Fruit fly (Drosophila melanogaster) whole organism, embryonic: Measurements from ENCODE around the gene Dhc93AB.
A peak's percentile ranks its signal among the peaks of the same experiment; 100 is the strongest.

Source experiments
- B-H1 ChIP-seq: fragments of 200-800 bp; sonication (Bioruptor generic); IDR thresholded peaks from 3 replicates; pipeline ENCODE4 v1.3.6; 2022; ENCODE audit warnings: missing biosample characterization, missing genetic modification characterization
- CG10147 ChIP-seq: fragments of 200-800 bp; sonication (Bioruptor generic); optimal IDR thresholded peaks from 2 replicates; lab custom pipeline; 2019; ENCODE audit warnings: missing biosample characterization, mild to moderate bottlenecking, missing genetic modification characterization, moderate library complexity
- CG11093 ChIP-seq: fragments of 200-800 bp; sonication (Bioruptor generic); IDR thresholded peaks from 3 replicates; pipeline ENCODE4 v1.3.6; 2022; ENCODE audit warnings: missing biosample characterization, missing genetic modification characterization
- CG11723 ChIP-seq: fragments of 200-800 bp; sonication (Bioruptor generic); optimal IDR thresholded peaks from 2 replicates; lab custom pipeline; 2017; ENCODE audit warnings: missing biosample characterization, mild to moderate bottlenecking, missing genetic modification characterization
- CG12219 ChIP-seq: fragments of 200-800 bp; sonication (Bioruptor generic); optimal IDR thresholded peaks from 3 replicates; lab custom pipeline; 2018; ENCODE audit warnings: missing biosample characterization, mild to moderate bottlenecking, missing genetic modification characterization
- CG12299 ChIP-seq: fragments of 200-800 bp; sonication (Bioruptor generic); optimal IDR thresholded peaks from 2 replicates; lab custom pipeline; 2018; ENCODE audit warnings: missing biosample characterization, mild to moderate bottlenecking, missing genetic modification characterization
- CG14014 ChIP-seq: fragments of 200-800 bp; sonication (Bioruptor generic); IDR thresholded peaks from 2 replicates; pipeline ENCODE4 v1.3.6; 2022; ENCODE audit warnings: missing biosample characterization, missing genetic modification characterization
- CG14710 ChIP-seq: fragments of 200-800 bp; sonication (Bioruptor generic); optimal IDR thresholded peaks from 3 replicates; lab custom pipeline; 2019; ENCODE audit warnings: missing biosample characterization, mild to moderate bottlenecking, missing genetic modification characterization, moderate library complexity
- CG15479 ChIP-seq: fragments of 200-800 bp; sonication (Bioruptor generic); optimal IDR thresholded peaks from 3 replicates; lab custom pipeline; 2019; ENCODE audit warnings: missing biosample characterization, mild to moderate bottlenecking, missing genetic modification characterization, moderate library complexity
- CG15601 ChIP-seq: fragments of 200-800 bp; sonication (Bioruptor generic); optimal IDR thresholded peaks from 3 replicates; lab custom pipeline; 2019; ENCODE audit warnings: missing biosample characterization, mild to moderate bottlenecking, missing genetic modification characterization, moderate library complexity
- CG17612 ChIP-seq: fragments of 200-800 bp; sonication (Bioruptor generic); IDR thresholded peaks from 2 replicates; pipeline ENCODE4 v1.3.6; 2022; ENCODE audit warnings: missing biosample characterization, missing genetic modification characterization
- CG17829 ChIP-seq: fragments of 200-800 bp; optimal IDR thresholded peaks from 2 replicates; lab custom pipeline; 2019; ENCODE audit warnings: missing biosample characterization, mild to moderate bottlenecking, missing genetic modification characterization, moderate library complexity
- CG17912 ChIP-seq: fragments of 200-800 bp; sonication (Bioruptor generic); optimal IDR thresholded peaks from 2 replicates; lab custom pipeline; 2018; ENCODE audit warnings: missing biosample characterization, mild to moderate bottlenecking, missing genetic modification characterization
- CG18476 ChIP-seq: fragments of 200-800 bp; sonication (Bioruptor generic); optimal IDR thresholded peaks from 2 replicates; lab custom pipeline; 2016; ENCODE audit warnings: missing biosample characterization, mild to moderate bottlenecking, missing genetic modification characterization
- CG18619 ChIP-seq: fragments of 200-800 bp; sonication (Bioruptor generic); optimal IDR thresholded peaks from 3 replicates; lab custom pipeline; 2017; ENCODE audit warnings: missing biosample characterization, mild to moderate bottlenecking, missing genetic modification characterization
- CG34224 ChIP-seq: fragments of 200-800 bp; sonication (Bioruptor generic); IDR thresholded peaks from 3 replicates; pipeline ENCODE4 v1.3.6; 2022; ENCODE audit warnings: missing biosample characterization, missing genetic modification characterization; ENCODE audit not compliant: partially characterized antibody
- CG4404 ChIP-seq: fragments of 200-800 bp; sonication (Bioruptor generic); IDR thresholded peaks from 2 replicates; pipeline ENCODE4 v1.3.6; 2022; ENCODE audit warnings: missing biosample characterization, missing genetic modification characterization
- CG6813 ChIP-seq: fragments of 200-800 bp; sonication (Bioruptor generic); optimal IDR thresholded peaks from 2 replicates; lab custom pipeline; 2017; ENCODE audit warnings: missing biosample characterization, missing genetic modification characterization, mild to moderate bottlenecking, moderate library complexity, missing genetic modification reagents
- CG7745 ChIP-seq: fragments of 200-800 bp; sonication (Bioruptor generic); optimal IDR thresholded peaks from 2 replicates; lab custom pipeline; 2018; ENCODE audit warnings: missing biosample characterization, mild to moderate bottlenecking, missing genetic modification characterization, moderate library complexity
- CG8478 ChIP-seq: fragments of >200 bp; optimal IDR thresholded peaks from 2 replicates; lab custom pipeline; 2018
- Dp ChIP-seq: fragments of 200-800 bp; sonication (Bioruptor generic); optimal IDR thresholded peaks from 2 replicates; lab custom pipeline; 2018; ENCODE audit warnings: missing biosample characterization, mild to moderate bottlenecking, missing genetic modification characterization, moderate library complexity
- E2f2 ChIP-seq: fragments of 200-800 bp; sonication (Bioruptor generic); IDR thresholded peaks from 2 replicates; pipeline ENCODE4 v1.3.6; 2022; ENCODE audit warnings: missing biosample characterization, missing genetic modification characterization
- Elba2 ChIP-seq: fragments of 200-800 bp; sonication (Bioruptor generic); optimal IDR thresholded peaks from 3 replicates; lab custom pipeline; 2016; ENCODE audit warnings: missing biosample characterization, missing genetic modification characterization
- Kr ChIP-seq: fragments of 200-800 bp; sonication (Bioruptor generic); optimal IDR thresholded peaks from 2 replicates; lab custom pipeline; 2017; ENCODE audit warnings: missing biosample characterization, mild to moderate bottlenecking, missing genetic modification characterization
- MBD-R2 ChIP-seq: fragments of 200-800 bp; sonication (Bioruptor generic); IDR thresholded peaks from 2 replicates; pipeline ENCODE4 v1.3.6; 2022; ENCODE audit warnings: missing biosample characterization, missing genetic modification characterization
- MESR4 ChIP-seq: fragments of 200-800 bp; sonication (Bioruptor generic); optimal IDR thresholded peaks from 2 replicates; lab custom pipeline; 2018; ENCODE audit warnings: missing biosample characterization, mild to moderate bottlenecking, missing genetic modification characterization, moderate library complexity
- NFAT ChIP-seq: fragments of 200-800 bp; sonication (Bioruptor generic); IDR thresholded peaks from 2 replicates; pipeline ENCODE4 v1.3.6; 2022; ENCODE audit warnings: missing biosample characterization, missing genetic modification characterization
- Ptx1 ChIP-seq: fragments of 200-800 bp; sonication (Bioruptor generic); IDR thresholded peaks from 2 replicates; pipeline ENCODE4 v1.3.6; 2022; ENCODE audit warnings: missing biosample characterization, missing genetic modification characterization
- TFAM ChIP-seq: fragments of 200-800 bp; sonication (Bioruptor generic); optimal IDR thresholded peaks from 2 replicates; lab custom pipeline; 2017; ENCODE audit warnings: missing biosample characterization, missing genetic modification characterization, inconsistent platforms
- Tbp ChIP-seq: fragments of >200 bp; optimal IDR thresholded peaks from 2 replicates; lab custom pipeline; 2018; ENCODE audit warnings: missing biosample characterization, missing genetic modification characterization
- Vsx1 ChIP-seq: fragments of 200-800 bp; sonication (Bioruptor generic); optimal IDR thresholded peaks from 2 replicates; lab custom pipeline; 2017; ENCODE audit warnings: missing biosample characterization, mild to moderate bottlenecking, missing genetic modification characterization, missing genetic modification reagents
- ac ChIP-seq: fragments of 200-800 bp; sonication (Bioruptor generic); optimal IDR thresholded peaks from 3 replicates; lab custom pipeline; 2017; ENCODE audit warnings: missing biosample characterization, mild to moderate bottlenecking, missing genetic modification characterization
- ci ChIP-seq: fragments of 200-800 bp; sonication (Bioruptor generic); IDR thresholded peaks from 3 replicates; pipeline ENCODE4 v1.3.6; 2022; ENCODE audit warnings: missing biosample characterization, missing genetic modification characterization
- dati ChIP-seq: fragments of 200-800 bp; sonication (Bioruptor generic); IDR thresholded peaks from 2 replicates; pipeline ENCODE4 v1.3.6; 2022; ENCODE audit warnings: missing biosample characterization, missing genetic modification characterization
- emc ChIP-seq: fragments of 200-800 bp; sonication (Bioruptor generic); optimal IDR thresholded peaks from 2 replicates; lab custom pipeline; 2016; ENCODE audit warnings: missing biosample characterization, missing genetic modification characterization
- esg ChIP-seq: fragments of 200-800 bp; sonication (Bioruptor generic); conservative IDR thresholded peaks from 2 replicates; pipeline ENCODE4 v1.3.6; 2022; ENCODE audit warnings: missing biosample characterization, missing genetic modification characterization
- fru ChIP-seq: fragments of >200 bp; optimal IDR thresholded peaks from 2 replicates; lab custom pipeline; 2017
- gcm ChIP-seq: fragments of 200-800 bp; sonication (Bioruptor generic); optimal IDR thresholded peaks from 2 replicates; lab custom pipeline; 2019; ENCODE audit warnings: missing biosample characterization, mild to moderate bottlenecking, missing genetic modification characterization, moderate library complexity
- grau ChIP-seq: fragments of 200-800 bp; optimal IDR thresholded peaks from 3 replicates; lab custom pipeline; 2019; ENCODE audit warnings: missing biosample characterization, mild to moderate bottlenecking, missing genetic modification characterization, moderate library complexity
- mld ChIP-seq: fragments of 200-800 bp; sonication (Bioruptor generic); IDR thresholded peaks from 3 replicates; pipeline ENCODE4 v1.3.6; 2022; ENCODE audit warnings: missing biosample characterization, missing genetic modification characterization; ENCODE audit not compliant: partially characterized antibody
- nerfin-2 ChIP-seq: fragments of 200-800 bp; sonication (Bioruptor generic); IDR thresholded peaks from 2 replicates; pipeline ENCODE4 v1.3.6; 2022; ENCODE audit warnings: missing biosample characterization, missing genetic modification characterization; ENCODE audit not compliant: partially characterized antibody
- pnt ChIP-seq: fragments of 200-800 bp; sonication (Bioruptor generic); optimal IDR thresholded peaks from 3 replicates; lab custom pipeline; 2016; ENCODE audit warnings: missing biosample characterization, missing genetic modification characterization
- repo ChIP-seq: fragments of 200-800 bp; sonication (Bioruptor generic); optimal IDR thresholded peaks from 2 replicates; lab custom pipeline; 2016; ENCODE audit warnings: missing biosample characterization, missing genetic modification characterization
- salm ChIP-seq: fragments of 200-800 bp; sonication (Bioruptor generic); optimal IDR thresholded peaks from 2 replicates; lab custom pipeline; 2018; ENCODE audit warnings: missing biosample characterization, mild to moderate bottlenecking, missing genetic modification characterization
- sens-2 ChIP-seq: fragments of 200-800 bp; sonication (Bioruptor generic); IDR thresholded peaks from 2 replicates; pipeline ENCODE4 v1.3.6; 2022; ENCODE audit warnings: missing biosample characterization, missing genetic modification characterization
- sim ChIP-seq: fragments of 200-800 bp; sonication (Bioruptor generic); IDR thresholded peaks from 2 replicates; pipeline ENCODE4 v1.3.6; 2022; ENCODE audit warnings: missing biosample characterization, missing genetic modification characterization
- sisA ChIP-seq: fragments of 200-800 bp; sonication (Bioruptor generic); IDR thresholded peaks from 2 replicates; pipeline ENCODE4 v1.3.6; 2022; ENCODE audit warnings: missing biosample characterization, missing genetic modification characterization
- slou ChIP-seq: fragments of 200-800 bp; sonication (Bioruptor generic); optimal IDR thresholded peaks from 3 replicates; lab custom pipeline; 2016; ENCODE audit warnings: missing biosample characterization, missing genetic modification characterization
- tap ChIP-seq: fragments of 200-800 bp; optimal IDR thresholded peaks from 3 replicates; lab custom pipeline; 2019; ENCODE audit warnings: missing biosample characterization, mild to moderate bottlenecking, missing genetic modification characterization, moderate library complexity
- tna ChIP-seq: fragments of 200-800 bp; sonication (Bioruptor generic); IDR thresholded peaks from 2 replicates; pipeline ENCODE4 v1.3.6; 2022; ENCODE audit warnings: missing biosample characterization, missing genetic modification characterization; ENCODE audit not compliant: partially characterized antibody
- wdn ChIP-seq: fragments of 200-800 bp; sonication (Bioruptor generic); IDR thresholded peaks from 2 replicates; pipeline ENCODE4 v1.3.6; 2022; ENCODE audit warnings: missing biosample characterization, missing genetic modification characterization
- yki ChIP-seq: fragments of >200 bp; optimal IDR thresholded peaks from 3 replicates; lab custom pipeline; 2018
- zfh1 ChIP-seq: fragments of 200-800 bp; sonication (Bioruptor generic); IDR thresholded peaks from 3 replicates; pipeline ENCODE4 v1.3.6; 2022; ENCODE audit warnings: missing biosample characterization, missing genetic modification characterization

Dhc93AB gene

dm6 chr3R:21073141-21073540 lies 30.8 kb upstream of the Dhc93AB start, which contains the start of gene r-l (continued):
- TF ChIP-seq CG12299 (tag; lab: Kevin White, UChicago), result no peak
- TF ChIP-seq Kr (GFP tag; lab: Kevin White, UChicago), result no peak
- no peak for TF ChIP-seq CG34224
- TF ChIP-seq pnt (GFP tag; lab: Kevin White, UChicago), result no peak
- no peak for TF ChIP-seq CG11093 (GFP tag; lab: Robert Waterston, UW)
- TF ChIP-seq CG14710 (tag; lab: Kevin White, UChicago), result peak; percentile 71
- no peak; the same call in 1 of the 2 replicates for TF ChIP-seq NFAT (GFP tag; lab: Robert Waterston, UW)
- TF ChIP-seq Elba2 (GFP tag; lab: Kevin White, UChicago), result peak; percentile 98
- TF ChIP-seq zfh1 (GFP tag; lab: Robert Waterston, UW), result no peak
- peak; percentile 84 for TF ChIP-seq MBD-R2 (GFP tag; lab: Robert Waterston, UW)
- TF ChIP-seq Dp (GFP tag; lab: Kevin White, UChicago), result peak; percentile 100
- TF ChIP-seq mld, result no peak
- no peak for TF ChIP-seq CG12219 (GFP tag; lab: Kevin White, UChicago)
- no peak for TF ChIP-seq CG15479 (GFP tag; lab: Kevin White, UChicago)
- no peak for TF ChIP-seq CG4404 (GFP tag; lab: Robert Waterston, UW)
- TF ChIP-seq sens-2 (GFP tag; lab: Robert Waterston, UW), result no peak
- no peak for TF ChIP-seq salm (tag; lab: Kevin White, UChicago)
- no peak for TF ChIP-seq CG7745 (tag; lab: Kevin White, UChicago)
- TF ChIP-seq nerfin-2 (GFP tag; lab: Robert Waterston, UW), result no peak
- no peak for TF ChIP-seq yki
- TF ChIP-seq wdn (GFP tag; lab: Robert Waterston, UW), result no peak
- TF ChIP-seq CG11723 (GFP tag; lab: Kevin White, UChicago), result no peak
- TF ChIP-seq esg (GFP tag; lab: Robert Waterston, UW), result no peak
- no peak for TF ChIP-seq CG17912 (GFP tag; lab: Kevin White, UChicago)
- TF ChIP-seq CG18476, result no peak
- TF ChIP-seq tna (GFP tag; lab: Robert Waterston, UW), result no peak; the same call in 1 of the 2 replicates
- TF ChIP-seq grau (tag; lab: Kevin White, UChicago), result no peak
- no peak for TF ChIP-seq dati (GFP tag; lab: Robert Waterston, UW)
- no peak for TF ChIP-seq Ptx1 (GFP tag; lab: Robert Waterston, UW)
- TF ChIP-seq fru (lab: Kevin White, UChicago), result no peak
- no peak for TF ChIP-seq TFAM (GFP tag; lab: Kevin White, UChicago)
- TF ChIP-seq emc (GFP tag; lab: Kevin White, UChicago), result no peak
- no peak for TF ChIP-seq slou (GFP tag; lab: Kevin White, UChicago)
- no peak for TF ChIP-seq CG6813 (GFP tag; lab: Kevin White, UChicago)
- peak; percentile 62 for TF ChIP-seq MESR4 (GFP tag; lab: Kevin White, UChicago)
- TF ChIP-seq tap, result no peak
- no peak for TF ChIP-seq B-H1 (GFP tag; lab: Robert Waterston, UW)
- TF ChIP-seq CG17612 (GFP tag; lab: Robert Waterston, UW), result no peak
- TF ChIP-seq ac (GFP tag; lab: Kevin White, UChicago), result no peak
- TF ChIP-seq ci (GFP tag; lab: Robert Waterston, UW), result no peak
- peak; percentile 2 for TF ChIP-seq gcm (GFP tag; lab: Kevin White, UChicago)
- peak; percentile 44 for TF ChIP-seq Vsx1 (GFP tag; lab: Kevin White, UChicago)
- no peak for TF ChIP-seq Tbp (GFP tag; lab: Kevin White, UChicago)
- TF ChIP-seq CG8478, result no peak
- no peak for TF ChIP-seq CG14014 (GFP tag; lab: Robert Waterston, UW)
- peak; percentile 32 for TF ChIP-seq CG10147 (GFP tag; lab: Kevin White, UChicago)
- TF ChIP-seq sim (GFP tag; lab: Robert Waterston, UW), result no peak
- TF ChIP-seq E2f2 (GFP tag; lab: Robert Waterston, UW), result peak; percentile 100
- no peak for TF ChIP-seq repo (GFP tag; lab: Kevin White, UChicago)
- TF ChIP-seq CG18619 (GFP tag; lab: Kevin White, UChicago), result no peak
- peak; percentile 27 for TF ChIP-seq CG15601 (tag; lab: Kevin White, UChicago)
- no peak for TF ChIP-seq sisA (GFP tag; lab: Robert Waterston, UW)
- TF ChIP-seq CG17829 (tag; lab: Kevin White, UChicago), result peak; percentile 37
